Worm (Caenorhabditis elegans): ENCODE results near the gene F28G4.4.

F28G4.4 gene

ce11 chrV:16317244-16317643 lies 31.6 kb upstream of the F28G4.4 start, which contains the start of gene srh-180:
TSS of gene srh-180 (plus strand) at chrV:16317544.
- TF ChIP-seq lin-14 (GFP tag; optimal IDR thresholded peaks at IDR 0.05) (no peak), lin-15B (tag; optimal IDR thresholded peaks at IDR 0.05) (no peak), nhr-76 (tag; optimal IDR thresholded peaks at IDR 0.05) (no peak), pag-3 (tag; optimal IDR thresholded peaks at IDR 0.05; ENCODE audit: borderline replicate concordance, insufficient read depth) (no peak), irx-1 (tag; optimal IDR thresholded peaks at IDR 0.05) (no peak), mep-1 (tag; optimal IDR thresholded peaks at IDR 0.05) (no peak), tlp-1 (tag; optimal IDR thresholded peaks at IDR 0.05) (no peak), C16A3.4 (tag; optimal IDR thresholded peaks at IDR 0.05) (no peak), nhr-47 (tag; optimal IDR thresholded peaks at IDR 0.05) (no peak), unc-86 (tag; optimal IDR thresholded peaks at IDR 0.05) (no peak), rnt-1 (tag; optimal IDR thresholded peaks at IDR 0.05) (no peak), lin-39 (tag; optimal IDR thresholded peaks at IDR 0.05) (no peak), mab-9 (GFP tag; IDR thresholded peaks at IDR 0.05) (no peak), ceh-82 (tag; optimal IDR thresholded peaks at IDR 0.05) (no peak), sox-4 (tag; optimal IDR thresholded peaks at IDR 0.05) (no peak)

- no peak for TF ChIP-seq mef-2 (tag; optimal IDR thresholded peaks at IDR 0.05)
- no peak for TF ChIP-seq nhr-20 (tag; optimal IDR thresholded peaks at IDR 0.05)
- TF ChIP-seq irx-1 (tag; optimal IDR thresholded peaks at IDR 0.05): no peak
- TF ChIP-seq tbx-2 (tag; optimal IDR thresholded peaks at IDR 0.05): no peak
- no peak for TF ChIP-seq ceh-82 (tag; optimal IDR thresholded peaks at IDR 0.05)
- TF ChIP-seq nhr-19 (GFP tag; conservative IDR thresholded peaks at IDR 0.05): no peak
- TF ChIP-seq unc-130 (tag; optimal IDR thresholded peaks at IDR 0.05): no peak
- TF ChIP-seq F16B12.6 (tag; optimal IDR thresholded peaks at IDR 0.05): no peak
- TF ChIP-seq pax-3 (tag; optimal IDR thresholded peaks at IDR 0.05): no peak
- TF ChIP-seq efl-1 (optimal IDR thresholded peaks at IDR 0.05): no peak
- no peak for TF ChIP-seq efl-1 (GFP tag; optimal IDR thresholded peaks at IDR 0.05 in 1 of 2)
- no peak for TF ChIP-seq unc-98 (GFP tag; IDR thresholded peaks at IDR 0.05)
- no peak for TF ChIP-seq lin-15B (tag; optimal IDR thresholded peaks at IDR 0.05)
- no peak for TF ChIP-seq pag-3 (tag; optimal IDR thresholded peaks at IDR 0.05; ENCODE audit: borderline replicate concordance, insufficient read depth)
- TF ChIP-seq mep-1 (tag; optimal IDR thresholded peaks at IDR 0.05): no peak
- TF ChIP-seq efl-3 (GFP tag; optimal IDR thresholded peaks at IDR 0.05): no peak
Measured at ce11 chrV:16315004-16315403, 29.3 kb upstream of the F28G4.4 start, which contains the start of gene str-214. TSS of gene str-214 (plus strand) at chrV:16315304.

ce11 chrV:16309523-16309922 lies 23.8 kb upstream of the F28G4.4 start, which contains the start of gene oac-7:
TSS of gene oac-7 (plus strand) at chrV:16309805.
- peak; percentile 5 for TF ChIP-seq skn-1 (tag; optimal IDR thresholded peaks at IDR 0.05)
- TF ChIP-seq nhr-85 (tag): peak; percentile 45
- TF ChIP-seq Y116A8C.19 (tag; optimal IDR thresholded peaks at IDR 0.05; ENCODE audit: borderline replicate concordance): no peak
- no peak for TF ChIP-seq pag-3 (tag; optimal IDR thresholded peaks at IDR 0.05; ENCODE audit: borderline replicate concordance, insufficient read depth)
- TF ChIP-seq zip-4 (GFP tag; optimal IDR thresholded peaks at IDR 0.05): no peak
- TF ChIP-seq nhr-19 (GFP tag; conservative IDR thresholded peaks at IDR 0.05): no peak
- no peak for TF ChIP-seq ztf-11 (tag; optimal IDR thresholded peaks at IDR 0.05)
- TF ChIP-seq nhr-71 (tag; optimal IDR thresholded peaks at IDR 0.05): peak; percentile 66
- TF ChIP-seq fos-1 (tag; optimal IDR thresholded peaks at IDR 0.05): no peak
- no peak for TF ChIP-seq lsy-2 (tag; optimal IDR thresholded peaks at IDR 0.05)
- no peak for TF ChIP-seq jun-1 (tag; optimal IDR thresholded peaks at IDR 0.05)
- TF ChIP-seq swsn-7 (tag; optimal IDR thresholded peaks at IDR 0.05): no peak
- peak; percentile 4 for TF ChIP-seq blmp-1 (tag; optimal IDR thresholded peaks at IDR 0.05)
- no peak for TF ChIP-seq nhr-237 (tag; optimal IDR thresholded peaks at IDR 0.05)
- no peak for TF ChIP-seq lir-3 (tag; optimal IDR thresholded peaks at IDR 0.05; ENCODE audit: poor library complexity)
- TF ChIP-seq efl-1 (optimal IDR thresholded peaks at IDR 0.05): peak in 1 of 2 experiments; percentile 13
- TF ChIP-seq efl-1 (GFP tag; optimal IDR thresholded peaks at IDR 0.05 in 1 of 2): no peak
- TF ChIP-seq fkh-4 (tag; optimal IDR thresholded peaks at IDR 0.05; ENCODE audit: borderline replicate concordance): no peak
- TF ChIP-seq elt-3 (tag; optimal IDR thresholded peaks at IDR 0.05): no peak

Data from whole organism, L1 larva.